Worm (Caenorhabditis elegans) whole organism, young adult: ENCODE data around the gene sra-11.

Experiments used
- B0019.2 ChIP-seq: fragments of 200-800 bp; sonication (Bioruptor generic); conservative IDR thresholded peaks from 2 replicates; pipeline ENCODE4 v1.3.6; 2022; ENCODE audit warnings: missing genetic modification reagents, missing genetic modification characterization, missing compliant biosample characterization
- B0261.1 ChIP-seq: sonication (generic microtip); optimal IDR thresholded peaks from 2 replicates; lab custom pipeline; 2016; ENCODE audit warnings: mild to moderate bottlenecking, missing genetic modification characterization, moderate library complexity, missing compliant biosample characterization
- B0336.3 ChIP-seq: fragments of 200-800 bp; sonication (Bioruptor generic); IDR thresholded peaks from 2 replicates; pipeline ENCODE4 v1.3.6; 2022; ENCODE audit warnings: missing genetic modification characterization, missing compliant biosample characterization
- C06A6.2 ChIP-seq: fragments of 200-800 bp; sonication (Bioruptor generic); conservative IDR thresholded peaks from 2 replicates; pipeline ENCODE4 v1.3.6; 2022; ENCODE audit warnings: missing genetic modification characterization, missing compliant biosample characterization
- D2030.7 ChIP-seq: fragments of 200-800 bp; sonication (Bioruptor generic); IDR thresholded peaks from 2 replicates; pipeline ENCODE4 v1.3.6; 2022; ENCODE audit warnings: missing genetic modification reagents, missing genetic modification characterization, missing compliant biosample characterization
- K11D2.4 ChIP-seq: fragments of 200-800 bp; sonication (Bioruptor generic); IDR thresholded peaks from 2 replicates; pipeline ENCODE4 v1.3.6; 2022; ENCODE audit warnings: missing genetic modification reagents, missing genetic modification characterization, missing compliant biosample characterization
- K12H6.12 ChIP-seq: fragments of 200-800 bp; sonication (Bioruptor generic); optimal IDR thresholded peaks from 2 replicates; lab custom pipeline; 2018; ENCODE audit warnings: mild to moderate bottlenecking, missing genetic modification characterization, missing compliant biosample characterization
- T07F8.4 ChIP-seq: sonication (generic microtip); optimal IDR thresholded peaks from 2 replicates; lab custom pipeline; 2016; ENCODE audit warnings: mild to moderate bottlenecking, missing genetic modification characterization, moderate library complexity, missing compliant biosample characterization
- T26A5.8 ChIP-seq: sonication (generic microtip); optimal IDR thresholded peaks from 2 replicates; lab custom pipeline; 2016; ENCODE audit warnings: missing genetic modification characterization, missing compliant biosample characterization
- Y95B8A.8 ChIP-seq: fragments of 200-800 bp; sonication (Bioruptor generic); IDR thresholded peaks from 2 replicates; pipeline ENCODE4 v1.3.6; 2022; ENCODE audit warnings: missing genetic modification reagents, missing genetic modification characterization, missing compliant biosample characterization
- ZK185.1 ChIP-seq: sonication (generic microtip); optimal IDR thresholded peaks from 2 replicates; lab custom pipeline; 2016; ENCODE audit warnings: mild to moderate bottlenecking, missing genetic modification characterization, missing compliant biosample characterization; ENCODE audit not compliant: poor library complexity, severe bottlenecking
- aptf-2 ChIP-seq: fragments of 200-800 bp; sonication (Bioruptor generic); conservative IDR thresholded peaks from 2 replicates; pipeline ENCODE4 v1.3.6; 2022; ENCODE audit warnings: missing genetic modification reagents, missing genetic modification characterization, missing compliant biosample characterization
- atf-7 ChIP-seq: sonication (generic microtip); optimal IDR thresholded peaks from 2 replicates; lab custom pipeline; 2017; ENCODE audit warnings: mild to moderate bottlenecking, missing genetic modification characterization, missing compliant biosample characterization
- attf-3 ChIP-seq: fragments of 200-800 bp; sonication (Bioruptor generic); conservative IDR thresholded peaks from 2 replicates; pipeline ENCODE4 v1.3.6; 2022; ENCODE audit warnings: missing genetic modification reagents, missing genetic modification characterization, missing compliant biosample characterization
- attf-6 ChIP-seq: fragments of 200-800 bp; sonication (Bioruptor generic); IDR thresholded peaks from 2 replicates; pipeline ENCODE4 v1.3.6; 2022; ENCODE audit warnings: missing genetic modification reagents, missing genetic modification characterization, missing compliant biosample characterization
- ccch-3 ChIP-seq: fragments of 200-800 bp; sonication (Bioruptor generic); optimal IDR thresholded peaks from 2 replicates; lab custom pipeline; 2018; ENCODE audit warnings: mild to moderate bottlenecking, missing genetic modification characterization, missing compliant biosample characterization
- ceh-27 ChIP-seq: fragments of 200-800 bp; sonication (Bioruptor generic); optimal IDR thresholded peaks from 2 replicates; lab custom pipeline; 2018; ENCODE audit warnings: mild to moderate bottlenecking, missing genetic modification characterization, moderate library complexity, missing compliant biosample characterization
- ceh-40 ChIP-seq: fragments of 200-800 bp; sonication (Bioruptor generic); IDR thresholded peaks from 2 replicates; pipeline ENCODE4 v1.3.6; 2022; ENCODE audit warnings: missing genetic modification characterization, missing compliant biosample characterization
- ceh-79 ChIP-seq: sonication (generic microtip); optimal IDR thresholded peaks from 2 replicates; lab custom pipeline; 2017; ENCODE audit warnings: mild to moderate bottlenecking, missing genetic modification characterization, missing compliant biosample characterization
- ceh-91 ChIP-seq: fragments of 200-800 bp; sonication (Bioruptor generic); IDR thresholded peaks from 2 replicates; pipeline ENCODE4 v1.3.6; 2022; ENCODE audit warnings: missing genetic modification reagents, missing genetic modification characterization, missing compliant biosample characterization
- dpl-1 ChIP-seq: fragments of 150-350 bp; optimal IDR thresholded peaks from 2 replicates; lab custom pipeline; 2014; ENCODE audit warnings: missing biosample characterization, missing genetic modification reagents, missing genetic modification characterization
- egl-44 ChIP-seq: fragments of 200-800 bp; sonication (Bioruptor generic); IDR thresholded peaks from 2 replicates; pipeline ENCODE4 v1.3.6; 2022; ENCODE audit warnings: missing genetic modification reagents, missing genetic modification characterization, missing compliant biosample characterization
- ekl-4 ChIP-seq: fragments of 200-800 bp; sonication (Bioruptor generic); IDR thresholded peaks from 2 replicates; pipeline ENCODE4 v1.3.6; 2022; ENCODE audit warnings: missing genetic modification reagents, missing genetic modification characterization, missing compliant biosample characterization
- hmg-1.2 ChIP-seq: fragments of 200-800 bp; sonication (Bioruptor generic); IDR thresholded peaks from 2 replicates; pipeline ENCODE4 v1.3.6; 2022; ENCODE audit warnings: missing genetic modification reagents, missing genetic modification characterization, missing compliant biosample characterization
- hsf-1 ChIP-seq: fragments of 200-800 bp; sonication (Bioruptor generic); IDR thresholded peaks from 2 replicates; pipeline ENCODE4 v1.3.6; 2022; ENCODE audit warnings: missing genetic modification reagents, missing genetic modification characterization, missing compliant biosample characterization
- lag-1 ChIP-seq: fragments of 200-800 bp; sonication (Bioruptor generic); IDR thresholded peaks from 2 replicates; pipeline ENCODE4 v1.3.6; 2022; ENCODE audit warnings: missing genetic modification reagents, missing genetic modification characterization, missing compliant biosample characterization
- let-526 ChIP-seq: fragments of 200-800 bp; sonication (Bioruptor generic); IDR thresholded peaks from 2 replicates; pipeline ENCODE4 v1.3.6; 2022; ENCODE audit warnings: missing genetic modification reagents, missing genetic modification characterization, missing compliant biosample characterization
- lsl-1 ChIP-seq: fragments of 200-800 bp; sonication (Bioruptor generic); optimal IDR thresholded peaks from 2 replicates; lab custom pipeline; 2018; ENCODE audit warnings: mild to moderate bottlenecking, missing genetic modification characterization, moderate library complexity, missing compliant biosample characterization
- lsy-27 ChIP-seq: sonication (generic microtip); optimal IDR thresholded peaks from 2 replicates; lab custom pipeline; 2017; ENCODE audit warnings: missing genetic modification characterization, mild to moderate bottlenecking, missing compliant biosample characterization, antibody characterized with exemption, missing genotype, borderline replicate concordance; ENCODE audit not compliant: insufficient read depth
- madf-10 ChIP-seq: sonication (generic microtip); optimal IDR thresholded peaks from 2 replicates; lab custom pipeline; 2016; ENCODE audit warnings: mild to moderate bottlenecking, missing genetic modification characterization, missing compliant biosample characterization
- madf-3 ChIP-seq: fragments of 200-800 bp; sonication (Bioruptor generic); IDR thresholded peaks from 2 replicates; pipeline ENCODE4 v1.3.6; 2022; ENCODE audit warnings: missing genetic modification reagents, missing genetic modification characterization, missing compliant biosample characterization
- madf-6 ChIP-seq: fragments of 200-800 bp; sonication (Bioruptor generic); IDR thresholded peaks from 2 replicates; pipeline ENCODE4 v1.3.6; 2022; ENCODE audit warnings: missing genetic modification reagents, missing genetic modification characterization, missing compliant biosample characterization
- mcd-1 ChIP-seq: fragments of 200-800 bp; sonication (Bioruptor generic); IDR thresholded peaks from 2 replicates; pipeline ENCODE4 v1.3.6; 2022; ENCODE audit warnings: missing genetic modification reagents, missing genetic modification characterization, missing compliant biosample characterization
- nhr-27 ChIP-seq: fragments of 200-800 bp; sonication (Bioruptor generic); optimal IDR thresholded peaks from 2 replicates; lab custom pipeline; 2018; ENCODE audit warnings: mild to moderate bottlenecking, missing genetic modification characterization, moderate library complexity, missing compliant biosample characterization
- nhr-80 ChIP-seq: sonication (generic microtip); optimal IDR thresholded peaks from 2 replicates; lab custom pipeline; 2016; ENCODE audit warnings: missing genetic modification characterization, missing compliant biosample characterization
- nhr-90 ChIP-seq: sonication (generic microtip); optimal IDR thresholded peaks from 2 replicates; lab custom pipeline; 2016; ENCODE audit warnings: missing genotype, mild to moderate bottlenecking, missing genetic modification characterization, missing compliant biosample characterization
- pbrm-1 ChIP-seq: fragments of 200-800 bp; sonication (Bioruptor generic); IDR thresholded peaks from 2 replicates; pipeline ENCODE4 v1.3.6; 2022; ENCODE audit warnings: missing genetic modification reagents, missing genetic modification characterization, missing compliant biosample characterization
- rpc-1 ChIP-seq, 2 experiments: fragments of 150-350 bp in 1 of 2; sonication (generic microtip) in 1 of 2; optimal IDR thresholded peaks; 2 replicates each; lab custom pipeline; 2014 to 2018; ENCODE audit warnings: missing biosample characterization in 1 of 2, missing genetic modification characterization in 1 of 2, missing genetic modification reagents in 1 of 2, missing genotype in 1 of 2
- sdz-38 ChIP-seq: sonication (generic microtip); optimal IDR thresholded peaks from 2 replicates; lab custom pipeline; 2016; ENCODE audit warnings: missing genotype, missing genetic modification characterization, missing compliant biosample characterization
- snpc-1.3 ChIP-seq: sonication (generic microtip); optimal IDR thresholded peaks from 2 replicates; lab custom pipeline; 2017; ENCODE audit warnings: missing genetic modification characterization, mild to moderate bottlenecking, missing compliant biosample characterization, antibody characterized with exemption, moderate library complexity, missing genotype, missing genetic modification reagents; ENCODE audit not compliant: insufficient read depth
- somi-1 ChIP-seq: fragments of 200-800 bp; sonication (Bioruptor generic); optimal IDR thresholded peaks from 2 replicates; lab custom pipeline; 2018; ENCODE audit warnings: mild to moderate bottlenecking, missing genetic modification characterization, missing compliant biosample characterization
- sptf-2 ChIP-seq: fragments of 200-800 bp; sonication (Bioruptor generic); optimal IDR thresholded peaks from 2 replicates; lab custom pipeline; 2018; ENCODE audit warnings: mild to moderate bottlenecking, missing genetic modification characterization, missing compliant biosample characterization
- tbx-9 ChIP-seq: sonication (generic microtip); optimal IDR thresholded peaks from 2 replicates; lab custom pipeline; 2016; ENCODE audit warnings: borderline replicate concordance, missing genetic modification characterization, inconsistent platforms, missing compliant biosample characterization
- unc-62 ChIP-seq: fragments of 150-350 bp; optimal IDR thresholded peaks from 2 replicates; lab custom pipeline; 2014; ENCODE audit warnings: missing biosample characterization, missing genetic modification reagents, missing genetic modification characterization
- xnd-1 ChIP-seq: sonication (generic microtip); optimal IDR thresholded peaks from 2 replicates; lab custom pipeline; 2016; ENCODE audit warnings: missing genotype, missing genetic modification reagents, missing genetic modification characterization, missing compliant biosample characterization
- ztf-18 ChIP-seq: sonication (generic microtip); optimal IDR thresholded peaks from 2 replicates; lab custom pipeline; 2016; ENCODE audit warnings: missing genotype, mild to moderate bottlenecking, missing genetic modification characterization, missing compliant biosample characterization
- ztf-22 ChIP-seq: fragments of 200-800 bp; sonication (Bioruptor generic); optimal IDR thresholded peaks from 2 replicates; lab custom pipeline; 2018; ENCODE audit warnings: mild to moderate bottlenecking, missing genetic modification characterization, moderate library complexity, missing compliant biosample characterization
- ztf-26 ChIP-seq: sonication (generic microtip); optimal IDR thresholded peaks from 2 replicates; lab custom pipeline; 2017; ENCODE audit warnings: missing genetic modification characterization, missing compliant biosample characterization
- ztf-6 ChIP-seq: fragments of 200-800 bp; sonication (Bioruptor generic); IDR thresholded peaks from 2 replicates; pipeline ENCODE4 v1.3.6; 2022; ENCODE audit warnings: missing genetic modification reagents, missing genetic modification characterization, missing compliant biosample characterization

The sra-11 gene

ce11 chrII:10935336-10935735 is 25.2 kb upstream of the sra-11 start (continued):
- TF ChIP-seq mcd-1 (GFP tag; lab: Robert Waterston, UW) = peak; percentile 72
- TF ChIP-seq sdz-38 (tag; lab: Kevin White, UChicago) = no peak
- no peak for TF ChIP-seq egl-44 (GFP tag; lab: Robert Waterston, UW)
- TF ChIP-seq B0336.3 (GFP tag; lab: Robert Waterston, UW) = no peak
- TF ChIP-seq nhr-90 = no peak
- no peak for TF ChIP-seq tbx-9
- peak; percentile 69 for TF ChIP-seq hsf-1 (GFP tag; lab: Robert Waterston, UW)
- no peak for TF ChIP-seq somi-1 (GFP tag; lab: Kevin White, UChicago)
- no peak for TF ChIP-seq ztf-22 (GFP tag; lab: Kevin White, UChicago)
- TF ChIP-seq lsy-27 (tag; lab: Kevin White, UChicago) = no peak
- no peak for TF ChIP-seq T26A5.8 (tag; lab: Kevin White, UChicago)
- TF ChIP-seq lsl-1 (GFP tag; lab: Kevin White, UChicago) = peak; percentile 95
- TF ChIP-seq ceh-27 (GFP tag; lab: Kevin White, UChicago) = no peak
- peak; percentile 92 for TF ChIP-seq ceh-91 (GFP tag; lab: Robert Waterston, UW)
- no peak for TF ChIP-seq B0261.1 (tag; lab: Kevin White, UChicago)
- TF ChIP-seq sptf-2 (GFP tag; lab: Kevin White, UChicago) = no peak
- TF ChIP-seq snpc-1.3 (tag; lab: Kevin White, UChicago) = no peak
- TF ChIP-seq B0019.2 (GFP tag; lab: Robert Waterston, UW) = peak; percentile 57; the same call in 1 of the 2 replicates
- TF ChIP-seq pbrm-1 (GFP tag; lab: Robert Waterston, UW) = peak; percentile 75
- no peak for TF ChIP-seq ztf-26 (tag; lab: Kevin White, UChicago)
- TF ChIP-seq Y95B8A.8 (GFP tag; lab: Robert Waterston, UW) = peak; percentile 84
- TF ChIP-seq ceh-79 = no peak
- no peak for TF ChIP-seq madf-10 (tag; lab: Kevin White, UChicago)
- TF ChIP-seq ccch-3 (GFP tag; lab: Kevin White, UChicago) = no peak
- TF ChIP-seq nhr-80 (tag; lab: Kevin White, UChicago) = no peak
- 0 out of 2 replicates have a peak, but pooled peaks have one; percentile 44 for TF ChIP-seq attf-3 (GFP tag; lab: Robert Waterston, UW)
- TF ChIP-seq K11D2.4 (GFP tag; lab: Robert Waterston, UW) = no peak
- TF ChIP-seq ekl-4 (GFP tag; lab: Robert Waterston, UW) = no peak
- TF ChIP-seq madf-6 (GFP tag; lab: Robert Waterston, UW) = peak; percentile 97
- TF ChIP-seq attf-6 (GFP tag; lab: Robert Waterston, UW) = 0 out of 2 replicates have a peak, but pooled peaks have one; percentile 31
- no peak for TF ChIP-seq nhr-27 (tag; lab: Kevin White, UChicago)
- peak; percentile 25 for TF ChIP-seq dpl-1
- no peak for TF ChIP-seq unc-62 (GFP tag; lab: Kevin White, UChicago)
- TF ChIP-seq ZK185.1 (tag; lab: Kevin White, UChicago) = no peak
- no peak for TF ChIP-seq T07F8.4 (tag; lab: Kevin White, UChicago)
- TF ChIP-seq madf-3 (GFP tag; lab: Robert Waterston, UW) = peak; percentile 82
- TF ChIP-seq let-526 (GFP tag; lab: Robert Waterston, UW) = no peak
- no peak for TF ChIP-seq K12H6.12
- peak; percentile 32; the same call in 1 of the 2 replicates for TF ChIP-seq hmg-1.2 (GFP tag; lab: Robert Waterston, UW)
- no peak for TF ChIP-seq lag-1 (GFP tag; lab: Robert Waterston, UW)
- TF ChIP-seq D2030.7 (GFP tag; lab: Robert Waterston, UW) = peak; percentile 90
- no peak for TF ChIP-seq ztf-18 (tag; lab: Kevin White, UChicago)
- no peak for TF ChIP-seq C06A6.2 (GFP tag; lab: Robert Waterston, UW)
- no peak for TF ChIP-seq rpc-1 (optimal IDR thresholded peaks at IDR 0.05; lab: Kevin White, UChicago)
- no peak for TF ChIP-seq rpc-1 (tag; optimal IDR thresholded peaks at IDR 0.05; lab: Kevin White, UChicago)
- no peak for TF ChIP-seq ceh-40 (GFP tag; lab: Robert Waterston, UW)
- no peak for TF ChIP-seq atf-7 (tag; lab: Kevin White, UChicago)
- no peak for TF ChIP-seq aptf-2 (GFP tag; lab: Robert Waterston, UW)
- TF ChIP-seq ztf-6 (GFP tag; lab: Robert Waterston, UW) = no peak
- peak; percentile 92 for TF ChIP-seq xnd-1
